Worm (Caenorhabditis elegans) whole organism, mixed stage, embryonic: ENCODE measurements around the gene elo-6.

Source experiments
- ceh-39 ChIP-seq: fragments of 150-350 bp; optimal IDR thresholded peaks from 2 replicates; lab custom pipeline; 2014; ENCODE audit warnings: missing biosample characterization, missing genetic modification characterization
- ceh-83 ChIP-seq: fragments of 200-800 bp; sonication (Bioruptor generic); optimal IDR thresholded peaks from 2 replicates; lab custom pipeline; 2018; ENCODE audit warnings: mild to moderate bottlenecking, missing genetic modification characterization, missing compliant biosample characterization
- lin-13 ChIP-seq: fragments of 150-350 bp; optimal IDR thresholded peaks from 2 replicates; lab custom pipeline; 2014; ENCODE audit warnings: missing biosample characterization, missing genetic modification characterization
- nhr-12 ChIP-seq: fragments of 150-350 bp; optimal IDR thresholded peaks from 2 replicates; lab custom pipeline; 2014; ENCODE audit warnings: missing biosample characterization, missing genetic modification characterization
- nhr-237 ChIP-seq: fragments of 150-350 bp; optimal IDR thresholded peaks from 2 replicates; lab custom pipeline; 2014; ENCODE audit warnings: missing biosample characterization, missing genetic modification characterization
- nhr-28 ChIP-seq: fragments of 150-350 bp; optimal IDR thresholded peaks from 2 replicates; lab custom pipeline; 2014; ENCODE audit warnings: missing biosample characterization, missing genetic modification characterization
- sem-2 ChIP-seq: fragments of 200-800 bp; sonication (Bioruptor generic); optimal IDR thresholded peaks from 2 replicates; lab custom pipeline; 2018; ENCODE audit warnings: mild to moderate bottlenecking, missing genetic modification characterization, missing compliant biosample characterization
- unc-62 ChIP-seq: fragments of 150-350 bp; optimal IDR thresholded peaks from 2 replicates; lab custom pipeline; 2014; ENCODE audit warnings: missing biosample characterization, missing genetic modification reagents, missing genetic modification characterization
- ztf-11 ChIP-seq: fragments of 150-350 bp; optimal IDR thresholded peaks from 2 replicates; lab custom pipeline; 2014; ENCODE audit warnings: missing biosample characterization, missing genetic modification characterization

- TF ChIP-seq sem-2 (GFP tag; lab: Kevin White, UChicago): no peak
- no peak for TF ChIP-seq ceh-83
- TF ChIP-seq nhr-12: no peak
- no peak for TF ChIP-seq lin-13 (tag; lab: Kevin White, UChicago)
- TF ChIP-seq nhr-237: no peak
- TF ChIP-seq nhr-28 (tag; lab: Kevin White, UChicago): no peak
- no peak for TF ChIP-seq ceh-39 (tag; lab: Kevin White, UChicago)
- TF ChIP-seq unc-62 (GFP tag; lab: Kevin White, UChicago): no peak
- no peak for TF ChIP-seq ztf-11 (tag; lab: Kevin White, UChicago)
These were observed 27.8 kb downstream of the elo-6 start, which contains the start of gene F41H10.5 for ce11 chrIV:5360533-5360932.
